Fruit fly (Drosophila melanogaster) whole organism, embryonic: Measurements from ENCODE around the gene Vps13D.

ENCODE experiments used
- Atf-2 ChIP-seq: fragments of 200-800 bp; sonication (Bioruptor generic); optimal IDR thresholded peaks from 2 replicates; lab custom pipeline; 2016; ENCODE audit warnings: missing biosample characterization, missing genetic modification characterization
- Atf3 ChIP-seq: fragments of 200-800 bp; sonication (Bioruptor generic); optimal IDR thresholded peaks from 3 replicates; lab custom pipeline; 2016; ENCODE audit warnings: missing biosample characterization, missing genetic modification characterization
- Bteb2 ChIP-seq: fragments of 200-800 bp; sonication (Bioruptor generic); optimal IDR thresholded peaks from 2 replicates; lab custom pipeline; 2016; ENCODE audit warnings: missing biosample characterization, missing genetic modification characterization
- CG10209 ChIP-seq: fragments of 200-800 bp; sonication (Bioruptor generic); optimal IDR thresholded peaks from 3 replicates; lab custom pipeline; 2017; ENCODE audit warnings: missing biosample characterization, mild to moderate bottlenecking, missing genetic modification characterization, missing genetic modification reagents
- CG1024 ChIP-seq: fragments of 200-800 bp; sonication (Bioruptor generic); IDR thresholded peaks from 2 replicates; pipeline ENCODE4 v1.3.6; 2022; ENCODE audit warnings: missing biosample characterization, missing genetic modification characterization
- CG13424 ChIP-seq: fragments of 200-800 bp; sonication (Bioruptor generic); optimal IDR thresholded peaks from 2 replicates; lab custom pipeline; 2019; ENCODE audit warnings: missing biosample characterization, mild to moderate bottlenecking, missing genetic modification characterization, moderate library complexity
- CG14014 ChIP-seq: fragments of 200-800 bp; sonication (Bioruptor generic); IDR thresholded peaks from 2 replicates; pipeline ENCODE4 v1.3.6; 2022; ENCODE audit warnings: missing biosample characterization, missing genetic modification characterization
- CG15073 ChIP-seq: fragments of 200-800 bp; sonication (Bioruptor generic); optimal IDR thresholded peaks from 2 replicates; lab custom pipeline; 2016; ENCODE audit warnings: missing biosample characterization, missing genetic modification characterization
- CG16779 ChIP-seq: fragments of 200-800 bp; sonication (Bioruptor generic); IDR thresholded peaks from 2 replicates; pipeline ENCODE4 v1.3.6; 2022; ENCODE audit warnings: missing biosample characterization, missing genetic modification characterization
- CG16815 ChIP-seq: fragments of 200-800 bp; sonication (Bioruptor generic); optimal IDR thresholded peaks from 3 replicates; lab custom pipeline; 2017; ENCODE audit warnings: missing biosample characterization, mild to moderate bottlenecking, missing genetic modification characterization
- CG2199 ChIP-seq: fragments of 200-800 bp; sonication (Bioruptor generic); IDR thresholded peaks from 3 replicates; pipeline ENCODE4 v1.3.6; 2022; ENCODE audit warnings: missing biosample characterization, missing genetic modification characterization
- CG2875 ChIP-seq: fragments of 200-800 bp; sonication (Bioruptor generic); optimal IDR thresholded peaks from 2 replicates; lab custom pipeline; 2017; ENCODE audit warnings: missing biosample characterization, mild to moderate bottlenecking, missing genetic modification characterization, missing genetic modification reagents
- CG3065 ChIP-seq: fragments of 200-800 bp; sonication (Bioruptor generic); optimal IDR thresholded peaks from 2 replicates; lab custom pipeline; 2016; ENCODE audit warnings: missing biosample characterization, missing genetic modification characterization
- CG3726 ChIP-seq: fragments of 200-800 bp; sonication (Bioruptor generic); IDR thresholded peaks from 3 replicates; pipeline ENCODE4, ENCODE4 v1.3.6; 2022; ENCODE audit warnings: missing biosample characterization, missing genetic modification characterization
- CG9797 ChIP-seq: fragments of 200-800 bp; sonication (Bioruptor generic); optimal IDR thresholded peaks from 3 replicates; lab custom pipeline; 2018; ENCODE audit warnings: missing biosample characterization, mild to moderate bottlenecking, missing genetic modification characterization
- CG9817 ChIP-seq: fragments of 200-800 bp; sonication (Bioruptor generic); optimal IDR thresholded peaks from 2 replicates; lab custom pipeline; 2018; ENCODE audit warnings: missing biosample characterization, mild to moderate bottlenecking, missing genetic modification characterization, moderate library complexity
- CoRest ChIP-seq: fragments of 200-800 bp; sonication (Bioruptor generic); optimal IDR thresholded peaks from 3 replicates; lab custom pipeline; 2018; ENCODE audit warnings: missing biosample characterization, mild to moderate bottlenecking, missing genetic modification characterization, moderate library complexity
- Dad ChIP-seq: fragments of 200-800 bp; sonication (Bioruptor generic); optimal IDR thresholded peaks from 3 replicates; lab custom pipeline; 2016; ENCODE audit warnings: missing biosample characterization, missing genetic modification characterization
- Ets65A ChIP-seq: fragments of 200-800 bp; sonication (Bioruptor generic); peaks from one replicate; lab custom pipeline; 2016; ENCODE audit warnings: missing biosample characterization, missing genetic modification characterization
- Fer1 ChIP-seq: fragments of 200-800 bp; sonication (Bioruptor generic); optimal IDR thresholded peaks from 2 replicates; lab custom pipeline; 2017; ENCODE audit warnings: missing biosample characterization, mild to moderate bottlenecking, missing genetic modification characterization
- Hey ChIP-seq: fragments of 200-800 bp; sonication (Bioruptor generic); optimal IDR thresholded peaks from 3 replicates; lab custom pipeline; 2018; ENCODE audit warnings: missing biosample characterization, mild to moderate bottlenecking, missing genetic modification characterization
- Hr51 ChIP-seq, 2 experiments: fragments of 200-800 bp; sonication (Bioruptor generic); optimal IDR thresholded peaks; 2 replicates in 1 of 2; 3 replicates in 1 of 2; lab custom pipeline; 2016 to 2018; ENCODE audit warnings: missing biosample characterization in 2 of 2, missing genetic modification characterization in 2 of 2, mild to moderate bottlenecking in 1 of 2, moderate library complexity in 1 of 2
- Med ChIP-seq: fragments of 200-800 bp; sonication (Bioruptor generic); peaks from one replicate; lab custom pipeline; 2016; ENCODE audit warnings: missing biosample characterization, missing genetic modification characterization, mild to moderate bottlenecking, inconsistent platforms, moderate library complexity
- Mes4 ChIP-seq: fragments of 200-800 bp; sonication (Bioruptor generic); optimal IDR thresholded peaks from 2 replicates; lab custom pipeline; 2016; ENCODE audit warnings: missing biosample characterization, missing genetic modification characterization
- Mrtf ChIP-seq: fragments of 200-800 bp; sonication (Bioruptor generic); IDR thresholded peaks from 3 replicates; pipeline ENCODE4 v1.3.6; 2022; ENCODE audit warnings: missing biosample characterization, missing genetic modification characterization
- Nf-YA ChIP-seq: fragments of 200-800 bp; sonication (Bioruptor generic); IDR thresholded peaks from 2 replicates; pipeline ENCODE4 v1.3.6; 2022; ENCODE audit warnings: missing biosample characterization, missing genetic modification characterization
- Nf-YB ChIP-seq: fragments of 200-800 bp; sonication (Bioruptor generic); optimal IDR thresholded peaks from 3 replicates; lab custom pipeline; 2019; ENCODE audit warnings: missing biosample characterization, mild to moderate bottlenecking, missing genetic modification characterization, moderate library complexity
- Oli ChIP-seq: fragments of 200-800 bp; sonication (Bioruptor generic); optimal IDR thresholded peaks from 2 replicates; lab custom pipeline; 2018; ENCODE audit warnings: missing biosample characterization, mild to moderate bottlenecking, missing genetic modification characterization, moderate library complexity
- Spps ChIP-seq: fragments of 200-800 bp; sonication (Bioruptor generic); optimal IDR thresholded peaks from 2 replicates; lab custom pipeline; 2018; ENCODE audit warnings: missing biosample characterization, mild to moderate bottlenecking, missing genetic modification characterization
- Ssrp ChIP-seq: fragments of 200-800 bp; sonication (Bioruptor generic); optimal IDR thresholded peaks from 2 replicates; lab custom pipeline; 2018; ENCODE audit warnings: missing biosample characterization, mild to moderate bottlenecking, missing genetic modification characterization, moderate library complexity
- ab ChIP-seq: fragments of 200-800 bp; sonication (Bioruptor generic); optimal IDR thresholded peaks from 2 replicates; lab custom pipeline; 2016; ENCODE audit warnings: missing biosample characterization, missing genetic modification characterization
- abd-A ChIP-seq: fragments of 200-800 bp; sonication (Bioruptor generic); optimal IDR thresholded peaks from 3 replicates; lab custom pipeline; 2019; ENCODE audit warnings: missing biosample characterization, mild to moderate bottlenecking, missing genetic modification characterization, moderate library complexity
- ara ChIP-seq: fragments of 200-800 bp; sonication (Bioruptor generic); IDR thresholded peaks from 2 replicates; pipeline ENCODE4 v1.3.6; 2022; ENCODE audit warnings: missing biosample characterization, missing genetic modification characterization
- ash1 ChIP-seq: fragments of 200-800 bp; sonication (Bioruptor generic); optimal IDR thresholded peaks from 2 replicates; lab custom pipeline; 2018; ENCODE audit warnings: missing biosample characterization, mild to moderate bottlenecking, missing genetic modification characterization
- bowl ChIP-seq: fragments of 200-800 bp; sonication (Bioruptor generic); IDR thresholded peaks from 2 replicates; pipeline ENCODE4 v1.3.6; 2022; ENCODE audit warnings: missing biosample characterization, missing genetic modification characterization
- br ChIP-seq: fragments of >200 bp; optimal IDR thresholded peaks from 2 replicates; lab custom pipeline; 2017
- crp ChIP-seq, 2 experiments: fragments of 200-800 bp; sonication (Bioruptor generic); optimal IDR thresholded peaks; 2 replicates in 1 of 2; 3 replicates in 1 of 2; lab custom pipeline; 2017; ENCODE audit warnings: missing biosample characterization in 2 of 2, missing genetic modification characterization in 2 of 2, mild to moderate bottlenecking in 1 of 2, moderate library complexity in 1 of 2
- disco-r ChIP-seq: fragments of 200-800 bp; sonication (Bioruptor generic); optimal IDR thresholded peaks from 2 replicates; lab custom pipeline; 2016; ENCODE audit warnings: missing biosample characterization, missing genetic modification characterization
- dm ChIP-seq: fragments of 200-800 bp; sonication (Bioruptor generic); optimal IDR thresholded peaks from 3 replicates; lab custom pipeline; 2016; ENCODE audit warnings: missing biosample characterization, missing genetic modification characterization
- fd102C ChIP-seq: fragments of 200-800 bp; sonication (Bioruptor generic); optimal IDR thresholded peaks from 2 replicates; lab custom pipeline; 2018; ENCODE audit warnings: missing biosample characterization, mild to moderate bottlenecking, missing genetic modification characterization, moderate library complexity
- fu2 ChIP-seq: fragments of 200-800 bp; sonication (Bioruptor generic); optimal IDR thresholded peaks from 2 replicates; lab custom pipeline; 2016; ENCODE audit warnings: missing biosample characterization, missing genetic modification characterization
- hb ChIP-seq: fragments of 200-800 bp; sonication (Bioruptor generic); IDR thresholded peaks from 3 replicates; pipeline ENCODE4 v1.3.6; 2022; ENCODE audit warnings: missing biosample characterization, missing genetic modification characterization; ENCODE audit not compliant: partially characterized antibody
- kah ChIP-seq: fragments of 200-800 bp; sonication (Bioruptor generic); optimal IDR thresholded peaks from 2 replicates; lab custom pipeline; 2018; ENCODE audit warnings: missing biosample characterization, mild to moderate bottlenecking, missing genetic modification characterization
- nmo ChIP-seq: fragments of 200-800 bp; sonication (Bioruptor generic); optimal IDR thresholded peaks from 2 replicates; lab custom pipeline; 2018; ENCODE audit warnings: missing biosample characterization, mild to moderate bottlenecking, missing genetic modification characterization, moderate library complexity
- oc ChIP-seq: fragments of 200-800 bp; sonication (Bioruptor generic); optimal IDR thresholded peaks from 2 replicates; lab custom pipeline; 2018; ENCODE audit warnings: missing biosample characterization, mild to moderate bottlenecking, missing genetic modification characterization, moderate library complexity
- otp ChIP-seq: fragments of 200-800 bp; sonication (Bioruptor generic); IDR thresholded peaks from 3 replicates; pipeline ENCODE4, ENCODE4 v1.3.6; 2022; ENCODE audit warnings: missing biosample characterization, missing genetic modification characterization
- p53 ChIP-seq: fragments of 200-800 bp; sonication (Bioruptor generic); optimal IDR thresholded peaks from 2 replicates; lab custom pipeline; 2016; ENCODE audit warnings: missing biosample characterization, missing genetic modification characterization
- sc ChIP-seq, 3 experiments: fragments of >200 bp in 2 of 3; fragments of 200-800 bp in 1 of 3; sonication (Bioruptor generic) in 1 of 3; optimal IDR thresholded peaks; 2 replicates in 2 of 3; 3 replicates in 1 of 3; lab custom pipeline; 2017; ENCODE audit warnings: mild to moderate bottlenecking in 1 of 3, missing biosample characterization in 1 of 3, missing genetic modification characterization in 1 of 3, missing genetic modification reagents in 1 of 3
- sd ChIP-seq: fragments of 200-800 bp; sonication (Bioruptor generic); optimal IDR thresholded peaks from 3 replicates; lab custom pipeline; 2018; ENCODE audit warnings: missing biosample characterization, mild to moderate bottlenecking, missing genetic modification characterization, moderate library complexity
- seq ChIP-seq: fragments of 200-800 bp; sonication (Bioruptor generic); IDR thresholded peaks from 2 replicates; pipeline ENCODE4 v1.3.6; 2022; ENCODE audit warnings: missing biosample characterization, missing genetic modification characterization

The Vps13D gene

dm6 chr3L:12706456-12706855 is 48.4 kb upstream of the Vps13D start (continued):
- TF ChIP-seq hb (GFP tag; lab: Robert Waterston, UW) (no peak), CG2199 (GFP tag; lab: Robert Waterston, UW) (no peak), CG10209 (GFP tag; lab: Kevin White, UChicago) (no peak), crp (GFP tag; optimal IDR thresholded peaks at IDR 0.05; lab: Kevin White, UChicago) (no peak), seq (GFP tag; lab: Robert Waterston, UW) (no peak), Mes4 (GFP tag; lab: Kevin White, UChicago) (no peak), CG15073 (GFP tag; lab: Kevin White, UChicago) (no peak), p53 (GFP tag; lab: Kevin White, UChicago) (no peak), Hr51 (GFP tag; optimal IDR thresholded peaks at IDR 0.05; lab: Kevin White, UChicago) (no peak), CG1024 (no peak), Fer1 (no peak), br (lab: Kevin White, UChicago) (no peak), ab (GFP tag; lab: Kevin White, UChicago) (no peak), CG3726 (no peak), CG13424 (tag; lab: Kevin White, UChicago) (no peak), nmo (peak; percentile 43), Med (peak; percentile 19), Oli (tag; lab: Kevin White, UChicago) (no peak), abd-A (no peak), Ssrp (tag; lab: Kevin White, UChicago) (no peak), CoRest (tag; lab: Kevin White, UChicago) (no peak), ara (GFP tag; lab: Robert Waterston, UW) (peak; percentile 37; the same call in 1 of the 2 replicates), Nf-YA (GFP tag; lab: Robert Waterston, UW) (no peak), CG9797 (GFP tag; lab: Kevin White, UChicago) (no peak), CG16779 (GFP tag; lab: Robert Waterston, UW) (no peak), fd102C (GFP tag; lab: Kevin White, UChicago) (no peak), Spps (tag; lab: Kevin White, UChicago) (no peak), otp (no peak), Mrtf (no peak), Atf-2 (GFP tag; lab: Kevin White, UChicago) (no peak), CG2875 (GFP tag; lab: Kevin White, UChicago) (no peak)

dm6 chr3L:12711418-12711817 is 43.4 kb upstream of the Vps13D start:
- TF ChIP-seq abd-A (peak; percentile 61), oc (peak; percentile 98), sd (peak; percentile 2), bowl (GFP tag; lab: Robert Waterston, UW) (peak; percentile 29; the same call in 1 of the 2 replicates), sc (optimal IDR thresholded peaks at IDR 0.05; lab: Kevin White, UChicago) (no peak), sc (GFP tag; optimal IDR thresholded peaks at IDR 0.05; lab: Kevin White, UChicago) (no peak), CG9817 (no peak), CG16815 (GFP tag; lab: Kevin White, UChicago) (no peak)

dm6 chr3L:12714588-12715196 is 40.2 kb upstream of the Vps13D start:
- TF ChIP-seq CG14014 (GFP tag; lab: Robert Waterston, UW) (no peak), fu2 (GFP tag; lab: Kevin White, UChicago) (no peak), Hey (tag; lab: Kevin White, UChicago) (no peak), Nf-YB (GFP tag; lab: Kevin White, UChicago) (no peak), Dad (GFP tag; lab: Kevin White, UChicago) (no peak), Atf3 (GFP tag; lab: Kevin White, UChicago) (no peak), dm (GFP tag; lab: Kevin White, UChicago) (no peak), CG3065 (GFP tag; lab: Kevin White, UChicago) (no peak), disco-r (GFP tag; lab: Kevin White, UChicago) (no peak), ash1 (no peak), Ets65A (no peak), Bteb2 (GFP tag; lab: Kevin White, UChicago) (no peak), kah (no peak)
